Worm (Caenorhabditis elegans) whole organism, L2 larva: ENCODE data around the gene sprr-1.

Source experiments
- aly-2 ChIP-seq: fragments of 150-350 bp; optimal IDR thresholded peaks from 2 replicates; lab custom pipeline; 2014; ENCODE audit warnings: missing biosample characterization, missing genetic modification characterization
- ama-1 ChIP-seq: fragments of 150-350 bp; optimal IDR thresholded peaks from 2 replicates; lab custom pipeline; 2018; ENCODE audit warnings: inconsistent platforms
- ceh-82 ChIP-seq: fragments of 150-350 bp; optimal IDR thresholded peaks from 2 replicates; lab custom pipeline; 2014; ENCODE audit warnings: missing biosample characterization, missing genetic modification characterization
- dmd-4 ChIP-seq: sonication (generic microtip); optimal IDR thresholded peaks from 2 replicates; lab custom pipeline; 2017; ENCODE audit warnings: missing biosample characterization, missing genetic modification characterization
- lin-39 ChIP-seq: fragments of 150-350 bp; optimal IDR thresholded peaks from 2 replicates; lab custom pipeline; 2014; ENCODE audit warnings: missing biosample characterization, missing genetic modification reagents, missing genetic modification characterization
- nhr-10 ChIP-seq: sonication (generic microtip); optimal IDR thresholded peaks from 2 replicates; lab custom pipeline; 2017; ENCODE audit warnings: missing biosample characterization, missing genetic modification characterization
- nhr-12 ChIP-seq: fragments of 150-350 bp; optimal IDR thresholded peaks from 2 replicates; lab custom pipeline; 2014; ENCODE audit warnings: missing biosample characterization, missing genetic modification characterization
- nhr-23 ChIP-seq: fragments of 150-350 bp; optimal IDR thresholded peaks from 2 replicates; lab custom pipeline; 2014; ENCODE audit warnings: missing biosample characterization, missing genetic modification reagents, missing genetic modification characterization
- snpc-4 ChIP-seq: fragments of 150-350 bp; optimal IDR thresholded peaks from 2 replicates; lab custom pipeline; 2014; ENCODE audit warnings: missing biosample characterization, missing genetic modification characterization
- zag-1 ChIP-seq: fragments of 150-350 bp; optimal IDR thresholded peaks from 2 replicates; lab custom pipeline; 2014; ENCODE audit warnings: missing biosample characterization, missing genetic modification characterization
- ztf-11 ChIP-seq: sonication (generic microtip); optimal IDR thresholded peaks from 2 replicates; lab custom pipeline; 2017; ENCODE audit warnings: missing biosample characterization, missing genetic modification characterization

- TF ChIP-seq dmd-4 (tag; lab: Kevin White, UChicago) (no peak), aly-2 (tag; lab: Kevin White, UChicago) (no peak), nhr-12 (no peak), snpc-4 (no peak), ceh-82 (tag; lab: Kevin White, UChicago) (no peak), nhr-23 (tag; lab: Kevin White, UChicago) (no peak), zag-1 (tag; lab: Kevin White, UChicago) (no peak), ztf-11 (tag; lab: Kevin White, UChicago) (no peak), ama-1 (lab: Kevin White, UChicago) (no peak), lin-39 (tag; lab: Kevin White, UChicago) (no peak), nhr-10 (no peak)
Measured at ce11 chrX:15496927-15497605, 31.0 kb downstream of the sprr-1 start, which contains the start of gene suox-1.
